Fruit fly (Drosophila melanogaster) whole organism, pupa: ENCODE measurements around the gene CG2701.

Source experiments
- CG10348 ChIP-seq: fragments of 200-800 bp; sonication (Bioruptor generic); IDR thresholded peaks from 2 replicates; pipeline ENCODE4 v1.3.6; 2022; ENCODE audit warnings: missing biosample characterization, missing genetic modification characterization
- CG14655 ChIP-seq: fragments of 200-800 bp; sonication (Bioruptor generic); optimal IDR thresholded peaks from 3 replicates; lab custom pipeline; 2017; ENCODE audit warnings: mild to moderate bottlenecking, missing biosample characterization, missing genetic modification reagents, missing genetic modification characterization
- CG34367 ChIP-seq: fragments of 200-800 bp; sonication (Bioruptor generic); optimal IDR thresholded peaks from 2 replicates; lab custom pipeline; 2018; ENCODE audit warnings: missing biosample characterization, mild to moderate bottlenecking, missing genetic modification characterization
- CG8159 ChIP-seq: fragments of 200-800 bp; sonication (Bioruptor generic); optimal IDR thresholded peaks from 3 replicates; lab custom pipeline; 2018; ENCODE audit warnings: missing biosample characterization, mild to moderate bottlenecking, missing genetic modification characterization, moderate library complexity
- D1 ChIP-seq: fragments of 200-800 bp; sonication (Bioruptor generic); optimal IDR thresholded peaks from 2 replicates; lab custom pipeline; 2018; ENCODE audit warnings: missing biosample characterization, mild to moderate bottlenecking, missing genetic modification characterization, moderate library complexity
- Snoo ChIP-seq: fragments of 200-800 bp; sonication (Bioruptor generic); optimal IDR thresholded peaks from 3 replicates; lab custom pipeline; 2017; ENCODE audit warnings: missing biosample characterization, mild to moderate bottlenecking, missing genetic modification characterization, inconsistent platforms

DNA sequence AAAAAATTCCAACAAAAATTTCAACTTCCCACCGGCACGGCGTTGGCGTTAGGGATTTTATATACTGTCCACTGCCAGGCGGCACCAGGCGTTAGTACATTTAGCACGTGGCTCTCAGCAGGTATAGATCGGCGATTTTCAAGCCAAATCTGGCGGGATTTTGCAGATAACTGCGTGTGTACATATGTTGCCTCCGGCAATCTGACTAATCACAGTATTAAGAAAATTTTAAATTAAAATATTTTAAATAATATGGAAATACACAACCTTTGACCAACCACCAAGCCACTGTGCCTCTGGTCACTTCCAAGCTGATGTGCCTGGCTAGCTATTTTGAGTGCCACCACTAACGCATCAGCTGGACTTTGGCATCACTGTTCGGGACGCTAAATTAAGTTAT is 12.0 kb upstream of the CG2701 start, which contains the start of the genes ttm50 and CG2712:
- TF ChIP-seq Snoo (tag; lab: Kevin White, UChicago) (no peak), CG10348 (GFP tag; lab: Robert Waterston, UW) (no peak), CG14655 (GFP tag; lab: Kevin White, UChicago) (no peak), CG34367 (tag; lab: Kevin White, UChicago) (peak; percentile 40), D1 (no peak), CG8159 (tag; lab: Kevin White, UChicago) (peak; percentile 61)
